Worm (Caenorhabditis elegans) whole organism, early embryonic: ENCODE data around the gene F39G3.3.

Experiments used
- B0310.2 ChIP-seq: sonication (generic microtip); optimal IDR thresholded peaks from 2 replicates; lab custom pipeline; 2016; ENCODE audit warnings: mild to moderate bottlenecking, missing genetic modification characterization, missing compliant biosample characterization
- F13C5.2 ChIP-seq: sonication (generic microtip); optimal IDR thresholded peaks from 2 replicates; lab custom pipeline; 2017; ENCODE audit warnings: mild to moderate bottlenecking, missing genetic modification characterization, inconsistent platforms, missing compliant biosample characterization
- aly-1 ChIP-seq: sonication (generic microtip); optimal IDR thresholded peaks from 2 replicates; lab custom pipeline; 2016; ENCODE audit warnings: missing genetic modification characterization, missing compliant biosample characterization
- ama-1 ChIP-seq: fragments of 150-350 bp; optimal IDR thresholded peaks from 2 replicates; lab custom pipeline; 2014
- ceh-13 ChIP-seq: fragments of 200-800 bp; sonication (Bioruptor generic); optimal IDR thresholded peaks from 2 replicates; lab custom pipeline; 2018; ENCODE audit warnings: mild to moderate bottlenecking, missing genetic modification characterization, missing compliant biosample characterization
- ceh-36 ChIP-seq: sonication (generic microtip); optimal IDR thresholded peaks from 2 replicates; lab custom pipeline; 2016; ENCODE audit warnings: missing genetic modification characterization, inconsistent platforms, missing compliant biosample characterization
- ets-7 ChIP-seq: sonication (generic microtip); optimal IDR thresholded peaks from 2 replicates; lab custom pipeline; 2016; ENCODE audit warnings: missing genotype, missing genetic modification characterization, missing compliant biosample characterization
- flt-1 ChIP-seq: fragments of 200-800 bp; sonication (Bioruptor generic); IDR thresholded peaks from 2 replicates; pipeline ENCODE4 v1.3.6; 2022; ENCODE audit warnings: missing genetic modification characterization, missing compliant biosample characterization
- hmbx-1 ChIP-seq: sonication (generic microtip); optimal IDR thresholded peaks from 2 replicates; lab custom pipeline; 2016; ENCODE audit warnings: mild to moderate bottlenecking, missing genetic modification characterization, missing compliant biosample characterization
- hmg-4 ChIP-seq: fragments of 200-800 bp; sonication (Bioruptor generic); optimal IDR thresholded peaks from 2 replicates; lab custom pipeline; 2018; ENCODE audit warnings: mild to moderate bottlenecking, missing genetic modification characterization, missing compliant biosample characterization
- hnd-1 ChIP-seq: sonication (generic microtip); optimal IDR thresholded peaks from 2 replicates; lab custom pipeline; 2016; ENCODE audit warnings: missing genetic modification characterization, missing compliant biosample characterization
- pes-1 ChIP-seq: fragments of 200-800 bp; sonication (Bioruptor generic); IDR thresholded peaks from 2 replicates; pipeline ENCODE4 v1.3.6; 2022; ENCODE audit warnings: missing genetic modification reagents, missing genetic modification characterization, missing compliant biosample characterization
- scrt-1 ChIP-seq: fragments of 200-800 bp; sonication (Bioruptor generic); IDR thresholded peaks from 2 replicates; pipeline ENCODE4 v1.3.6; 2022; ENCODE audit warnings: missing genetic modification characterization, missing compliant biosample characterization
- sea-1 ChIP-seq: fragments of 200-800 bp; sonication (Bioruptor generic); conservative IDR thresholded peaks from 2 replicates; pipeline ENCODE4 v1.3.6; 2022; ENCODE audit warnings: missing genetic modification characterization, missing compliant biosample characterization
- tbx-11 ChIP-seq: fragments of 200-800 bp; sonication (Bioruptor generic); IDR thresholded peaks from 2 replicates; pipeline ENCODE4 v1.3.6; 2022; ENCODE audit warnings: missing genetic modification characterization, missing compliant biosample characterization
- tbx-37 ChIP-seq: fragments of 200-800 bp; sonication (Bioruptor generic); conservative IDR thresholded peaks from 2 replicates; pipeline ENCODE4 v1.3.6; 2022; ENCODE audit warnings: missing genetic modification reagents, missing genetic modification characterization, missing compliant biosample characterization
- tra-4 ChIP-seq: sonication (generic microtip); optimal IDR thresholded peaks from 2 replicates; lab custom pipeline; 2017; ENCODE audit warnings: missing genetic modification characterization, missing compliant biosample characterization

The F39G3.3 gene

ce11 chrV:4692382-4693281 is 39.1 kb upstream of the F39G3.3 start, which contains the start of gene cpg-8:
Gene cpg-8, minus strand, starts transcription at chrV:4692432.
- TF ChIP-seq tbx-37 (GFP tag; lab: Robert Waterston, UW) (no peak), flt-1 (no peak), hmg-4 (no peak), ceh-13 (GFP tag; lab: Kevin White, UChicago) (no peak)

DNA sequence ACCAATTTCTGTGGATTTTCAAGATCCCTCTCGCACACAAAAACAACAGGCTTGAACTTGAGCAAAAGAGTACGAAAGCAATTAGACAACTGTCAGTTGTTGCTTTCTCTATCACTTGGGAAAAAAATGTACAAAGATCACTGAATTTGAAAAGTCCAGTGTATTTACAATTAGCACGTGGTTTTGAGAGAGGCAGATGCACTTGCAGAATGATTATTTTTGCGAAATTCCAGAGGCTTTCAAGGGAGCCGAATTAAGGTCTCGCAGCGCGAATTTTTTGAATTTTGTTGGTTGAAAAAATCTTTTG is 38.5 kb upstream of the F39G3.3 start:
- TF ChIP-seq scrt-1: no peak
- TF ChIP-seq sea-1: no peak
- TF ChIP-seq F13C5.2 (tag; lab: Kevin White, UChicago): no peak
- no peak for TF ChIP-seq aly-1
- no peak for TF ChIP-seq ceh-13 (GFP tag; lab: Kevin White, UChicago)
- TF ChIP-seq ets-7 (tag; lab: Kevin White, UChicago): no peak
- no peak for TF ChIP-seq ama-1 (lab: Kevin White, UChicago)
- TF ChIP-seq ceh-36 (tag; lab: Kevin White, UChicago): no peak
- TF ChIP-seq pes-1: no peak
- TF ChIP-seq hmg-4: no peak
- no peak for TF ChIP-seq tra-4 (tag; lab: Kevin White, UChicago)
- no peak for TF ChIP-seq flt-1
- no peak for TF ChIP-seq tbx-37 (GFP tag; lab: Robert Waterston, UW)
- no peak for TF ChIP-seq tbx-11 (GFP tag; lab: Robert Waterston, UW)
- no peak for TF ChIP-seq B0310.2 (tag; lab: Kevin White, UChicago)
- TF ChIP-seq hnd-1: no peak
- no peak for TF ChIP-seq hmbx-1

ce11 chrV:4694466-4695092 is 37.1 kb upstream of the F39G3.3 start:
- TF ChIP-seq ama-1 (lab: Kevin White, UChicago): no peak
- no peak for TF ChIP-seq F13C5.2 (tag; lab: Kevin White, UChicago)
- no peak for TF ChIP-seq tra-4 (tag; lab: Kevin White, UChicago)
- TF ChIP-seq B0310.2 (tag; lab: Kevin White, UChicago): no peak
- no peak for TF ChIP-seq hnd-1
- TF ChIP-seq ceh-13 (GFP tag; lab: Kevin White, UChicago): no peak
- TF ChIP-seq tbx-37 (GFP tag; lab: Robert Waterston, UW): no peak
- no peak for TF ChIP-seq sea-1
- no peak for TF ChIP-seq hmg-4

ce11 chrV:4698675-4699074 is 33.0 kb upstream of the F39G3.3 start:
- TF ChIP-seq ceh-13 (GFP tag; lab: Kevin White, UChicago) (no peak), scrt-1 (no peak), aly-1 (no peak), flt-1 (no peak), ceh-36 (tag; lab: Kevin White, UChicago) (no peak), pes-1 (no peak), ets-7 (tag; lab: Kevin White, UChicago) (no peak), tbx-11 (GFP tag; lab: Robert Waterston, UW) (no peak), sea-1 (no peak), hnd-1 (no peak), tbx-37 (GFP tag; lab: Robert Waterston, UW) (no peak), hmbx-1 (no peak), B0310.2 (tag; lab: Kevin White, UChicago) (no peak), tra-4 (tag; lab: Kevin White, UChicago) (no peak), F13C5.2 (tag; lab: Kevin White, UChicago) (no peak), hmg-4 (no peak)

DNA sequence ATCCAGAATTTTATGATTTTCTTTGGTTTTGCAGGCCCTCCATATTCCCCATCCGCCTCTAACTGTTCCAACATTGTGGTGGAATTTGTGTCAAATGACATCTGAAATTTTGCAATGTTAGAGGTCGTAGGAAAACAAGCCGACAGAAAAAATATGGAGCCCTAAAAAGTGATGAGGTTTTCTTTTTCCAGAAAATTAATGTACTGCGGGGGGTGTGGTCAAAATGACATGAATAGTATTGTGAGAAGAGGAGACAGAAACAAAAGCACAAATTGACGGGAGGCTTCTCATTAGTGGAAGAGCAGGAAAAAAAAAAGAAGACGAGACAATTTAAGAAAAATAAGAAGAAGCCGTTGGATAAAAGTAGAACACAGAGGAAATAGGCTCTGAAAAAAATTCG is 31.5 kb upstream of the F39G3.3 start, which contains the start of gene ZC266.1:
Gene ZC266.1 (minus strand): TSS at position 101 of the 400 bp plus-strand sequence.
- TF ChIP-seq F13C5.2 (tag; lab: Kevin White, UChicago): no peak
- no peak for TF ChIP-seq B0310.2 (tag; lab: Kevin White, UChicago)
- TF ChIP-seq pes-1: no peak
- no peak for TF ChIP-seq hnd-1

DNA sequence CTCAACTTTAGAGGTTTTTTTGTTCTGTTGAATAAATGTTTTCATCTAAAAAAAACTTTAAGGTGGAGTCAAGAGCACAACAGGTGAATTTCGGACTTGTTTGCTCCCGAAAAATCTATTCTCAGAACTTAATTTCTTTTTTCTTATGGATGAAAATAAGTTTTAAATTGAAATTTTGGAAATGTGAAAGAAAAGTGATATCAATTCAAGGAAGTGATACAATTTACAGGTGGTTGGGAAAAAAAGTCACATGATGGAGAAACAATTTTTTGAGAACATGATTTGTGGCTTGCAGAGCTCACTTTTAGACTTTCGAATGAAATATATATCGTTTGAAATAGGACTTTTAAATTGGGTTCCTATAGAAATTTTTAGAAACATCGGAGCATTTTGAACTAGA is 24.1 kb upstream of the F39G3.3 start:
- TF ChIP-seq ets-7 (tag; lab: Kevin White, UChicago): no peak
- TF ChIP-seq flt-1: no peak
- TF ChIP-seq hnd-1: no peak
- no peak for TF ChIP-seq scrt-1
- TF ChIP-seq pes-1: no peak
- TF ChIP-seq tbx-11 (GFP tag; lab: Robert Waterston, UW): no peak
- TF ChIP-seq ama-1 (lab: Kevin White, UChicago): no peak
- TF ChIP-seq aly-1: no peak
- TF ChIP-seq hmbx-1: no peak
- TF ChIP-seq F13C5.2 (tag; lab: Kevin White, UChicago): no peak
- no peak for TF ChIP-seq tbx-37 (GFP tag; lab: Robert Waterston, UW)
- no peak for TF ChIP-seq ceh-36 (tag; lab: Kevin White, UChicago)
- no peak for TF ChIP-seq sea-1
- no peak for TF ChIP-seq B0310.2 (tag; lab: Kevin White, UChicago)
- TF ChIP-seq ceh-13 (GFP tag; lab: Kevin White, UChicago): no peak
- no peak for TF ChIP-seq hmg-4
- TF ChIP-seq tra-4 (tag; lab: Kevin White, UChicago): no peak

DNA sequence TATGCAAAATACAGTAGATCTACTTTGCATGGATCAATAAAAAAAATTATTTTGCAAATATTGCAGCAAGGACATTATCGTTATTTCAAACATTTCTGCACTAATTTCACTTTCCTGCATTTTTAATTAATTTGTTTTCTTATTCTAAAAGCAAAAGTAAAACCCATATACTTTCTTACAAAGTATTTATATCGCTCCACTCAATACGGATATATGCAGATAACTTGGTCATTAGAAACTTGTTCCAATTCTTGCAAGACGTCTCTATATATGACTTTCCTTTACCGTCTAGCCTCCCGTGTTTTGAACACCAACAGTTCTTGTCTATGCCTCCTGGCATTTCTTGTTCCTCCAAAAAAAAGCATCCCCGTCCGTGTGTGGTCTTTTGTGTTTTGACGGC is 21.2 kb upstream of the F39G3.3 start, which contains the start of gene oac-24:
Gene oac-24 (plus strand): TSS at position 301 of the 400 bp plus-strand sequence.
- TF ChIP-seq scrt-1: no peak
- no peak for TF ChIP-seq ceh-13 (GFP tag; lab: Kevin White, UChicago)

DNA sequence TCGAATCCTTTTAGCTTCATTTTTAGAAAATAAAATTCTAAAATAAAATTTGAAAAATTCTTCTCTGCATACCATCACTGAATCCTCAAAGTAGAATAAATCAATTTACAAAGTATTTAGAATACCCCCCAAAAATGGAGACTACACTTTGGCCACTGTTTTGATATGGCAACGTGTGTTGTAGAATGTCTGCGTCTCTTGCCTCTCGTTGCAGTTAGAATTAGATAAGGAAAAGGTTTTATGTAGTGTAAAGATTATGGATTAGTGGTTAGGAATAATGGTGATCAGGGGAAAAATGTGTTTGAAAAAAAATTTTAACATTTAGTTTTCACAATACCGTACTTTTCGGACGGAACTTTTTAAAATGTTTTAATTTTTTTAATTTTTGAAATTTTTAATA is 11.7 kb upstream of the F39G3.3 start, which contains the start of gene prx-6:
Gene prx-6 (minus strand): TSS at position 129 of the 400 bp plus-strand sequence.
- TF ChIP-seq F13C5.2 (tag; lab: Kevin White, UChicago) (no peak), ama-1 (lab: Kevin White, UChicago) (no peak), ets-7 (tag; lab: Kevin White, UChicago) (no peak), hmg-4 (no peak), B0310.2 (tag; lab: Kevin White, UChicago) (no peak), scrt-1 (no peak), tbx-37 (GFP tag; lab: Robert Waterston, UW) (no peak), pes-1 (no peak), sea-1 (no peak), tbx-11 (GFP tag; lab: Robert Waterston, UW) (no peak), hmbx-1 (no peak), ceh-36 (tag; lab: Kevin White, UChicago) (no peak), flt-1 (no peak), ceh-13 (GFP tag; lab: Kevin White, UChicago) (no peak), tra-4 (tag; lab: Kevin White, UChicago) (no peak), aly-1 (no peak), hnd-1 (no peak)
